Fruit fly (Drosophila melanogaster): Measurements from ENCODE around the gene Stt3A.

DNA sequence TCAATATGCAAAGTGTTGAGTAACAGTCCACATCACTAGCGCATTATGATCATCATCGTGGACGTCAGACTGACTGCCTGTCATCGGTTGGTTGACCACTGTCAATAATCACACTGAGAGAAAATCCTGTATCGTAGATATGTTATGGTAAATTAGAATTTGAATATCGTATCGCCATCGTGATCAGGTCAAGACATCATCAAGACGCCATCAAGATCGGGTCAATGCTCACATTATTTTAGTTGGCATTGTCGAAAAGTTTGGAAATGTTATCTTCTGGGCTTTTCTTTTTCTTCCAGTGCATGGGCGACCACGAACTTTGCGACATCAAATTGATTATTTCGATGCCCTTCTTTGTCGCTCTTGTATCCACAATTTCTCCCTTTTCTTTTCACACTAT is 5.3 kb upstream of the Stt3A start:
- TF ChIP-seq Myc (optimal IDR thresholded peaks at IDR 0.05) (no peak), Sin3A (optimal IDR thresholded peaks at IDR 0.05) (no peak)

Measured in Kc167 (cell line).